1 fruit fly cellular context compared by ENCODE assay signal in genomic region chrX:2141854-2142216, dm6.
A peak's percentile ranks its signal among the peaks of the same experiment; 100 is the strongest.
TF ChIP-seq lines count a peak whose summit lies in the region.

No protein-coding gene starts in this region.

TF ChIP-seq in whole organism, embryonic, 481 proteins besides CTCF, POLR2A, EP300 and RAD21 (continued from another document):
- peak; percentile 40; the same call in 1 of the 3 replicates for TF ChIP-seq dysf (GFP tag; IDR thresholded peaks at IDR 0.05; lab: Robert Waterston, UW)
- TF ChIP-seq vvl (GFP tag; IDR thresholded peaks at IDR 0.05; lab: Robert Waterston, UW) = peak; percentile 64
- TF ChIP-seq CG3163 (GFP tag; optimal IDR thresholded peaks at IDR 0.05; lab: Kevin White, UChicago) = no peak
- peak; percentile 55 for TF ChIP-seq CG34376 (GFP tag; optimal IDR thresholded peaks at IDR 0.05; lab: Kevin White, UChicago)
- peak; percentile 84 for TF ChIP-seq CG7928 (GFP tag; optimal IDR thresholded peaks at IDR 0.05; lab: Kevin White, UChicago)
- peak; percentile 71 for TF ChIP-seq fd64A (GFP tag; optimal IDR thresholded peaks at IDR 0.05; lab: Kevin White, UChicago)
- peak; percentile 51 for TF ChIP-seq CG7839 (tag; optimal IDR thresholded peaks at IDR 0.05; lab: Kevin White, UChicago)
- peak; percentile 38; the same call in 1 of the 2 replicates for TF ChIP-seq lmd (GFP tag; IDR thresholded peaks at IDR 0.05; lab: Robert Waterston, UW)
- TF ChIP-seq CG11247 (GFP tag; IDR thresholded peaks at IDR 0.05; lab: Robert Waterston, UW) = no peak
- TF ChIP-seq Dfd (GFP tag; optimal IDR thresholded peaks at IDR 0.05; lab: Kevin White, UChicago) = no peak
- no peak for TF ChIP-seq fu2 (GFP tag; optimal IDR thresholded peaks at IDR 0.05; lab: Kevin White, UChicago)
- TF ChIP-seq pfk (GFP tag; optimal IDR thresholded peaks at IDR 0.05; lab: Kevin White, UChicago) = peak; percentile 28
- no peak for TF ChIP-seq emc (GFP tag; optimal IDR thresholded peaks at IDR 0.05; lab: Kevin White, UChicago)
- TF ChIP-seq Fer3 (tag; optimal IDR thresholded peaks at IDR 0.05; lab: Kevin White, UChicago) = peak; percentile 57
- TF ChIP-seq MTF-1 (GFP tag; optimal IDR thresholded peaks at IDR 0.05; lab: Kevin White, UChicago; ENCODE audit: borderline replicate concordance) = peak; percentile 77
- TF ChIP-seq CG4730 (GFP tag; IDR thresholded peaks at IDR 0.05; lab: Robert Waterston, UW) = 0 out of 2 replicates have a peak, but pooled peaks have one; percentile 22
- no peak for TF ChIP-seq jumu (GFP tag; optimal IDR thresholded peaks at IDR 0.05; lab: Kevin White, UChicago)
- no peak for TF ChIP-seq pzg (GFP tag; optimal IDR thresholded peaks at IDR 0.05; lab: Kevin White, UChicago)
- TF ChIP-seq ro (GFP tag; IDR thresholded peaks at IDR 0.05; lab: Robert Waterston, UW) = no peak
- TF ChIP-seq br (optimal IDR thresholded peaks at IDR 0.05; lab: Kevin White, UChicago) = no peak
- TF ChIP-seq NK7.1 (GFP tag; optimal IDR thresholded peaks at IDR 0.05; lab: Kevin White, UChicago) = no peak
- peak; percentile 21 for TF ChIP-seq Mad (GFP tag; optimal IDR thresholded peaks at IDR 0.05; lab: Kevin White, UChicago)
- no peak for TF ChIP-seq wdn (GFP tag; IDR thresholded peaks at IDR 0.05; lab: Robert Waterston, UW)
- TF ChIP-seq CG10431 (GFP tag; optimal IDR thresholded peaks at IDR 0.05; lab: Kevin White, UChicago) = peak; percentile 56
- peak; percentile 71 for TF ChIP-seq odd (GFP tag; optimal IDR thresholded peaks at IDR 0.05; lab: Kevin White, UChicago)
- TF ChIP-seq cato (GFP tag; optimal IDR thresholded peaks at IDR 0.05; lab: Kevin White, UChicago; ENCODE audit: borderline replicate concordance) = no peak
- peak; percentile 13 for TF ChIP-seq az2 (GFP tag; optimal IDR thresholded peaks at IDR 0.05; lab: Kevin White, UChicago)
- TF ChIP-seq CG9437 (GFP tag; optimal IDR thresholded peaks at IDR 0.05; lab: Kevin White, UChicago) = peak; percentile 73
- no peak for TF ChIP-seq pan (optimal IDR thresholded peaks at IDR 0.05; lab: Kevin White, UChicago)
- TF ChIP-seq pan (GFP tag; optimal IDR thresholded peaks at IDR 0.05 in 1 of 2, IDR thresholded peaks at IDR 0.05 in 1 of 2) = peak in 1 of 2 experiments; percentile 64
- TF ChIP-seq CG8478 (optimal IDR thresholded peaks at IDR 0.05; lab: Kevin White, UChicago) = no peak
- TF ChIP-seq CG1233 (GFP tag; optimal IDR thresholded peaks at IDR 0.05; lab: Kevin White, UChicago) = peak; percentile 60
- TF ChIP-seq CG12942 (GFP tag; optimal IDR thresholded peaks at IDR 0.05; lab: Kevin White, UChicago) = no peak
- TF ChIP-seq CG15073 (GFP tag; optimal IDR thresholded peaks at IDR 0.05; lab: Kevin White, UChicago) = no peak
- TF ChIP-seq CG10267 (tag; optimal IDR thresholded peaks at IDR 0.05; lab: Kevin White, UChicago) = peak; percentile 24
- no peak for TF ChIP-seq CG10565 (GFP tag; optimal IDR thresholded peaks at IDR 0.05; lab: Kevin White, UChicago)
- no peak for TF ChIP-seq da (GFP tag; optimal IDR thresholded peaks at IDR 0.05; lab: Kevin White, UChicago)
- TF ChIP-seq CG7556 (GFP tag; optimal IDR thresholded peaks at IDR 0.05; lab: Kevin White, UChicago) = peak; percentile 52
- no peak for TF ChIP-seq danr (GFP tag; IDR thresholded peaks at IDR 0.05; lab: Robert Waterston, UW)
- no peak for TF ChIP-seq Optix (GFP tag; IDR thresholded peaks at IDR 0.05; lab: Robert Waterston, UW)
- TF ChIP-seq CG8281 (tag; optimal IDR thresholded peaks at IDR 0.05; lab: Kevin White, UChicago) = peak; percentile 33
- no peak for TF ChIP-seq en (GFP tag; optimal IDR thresholded peaks at IDR 0.05; lab: Kevin White, UChicago)
- TF ChIP-seq CG11560 (tag; IDR thresholded peaks at IDR 0.05; lab: Robert Waterston, UW) = no peak
- no peak for TF ChIP-seq CG14965 (GFP tag; optimal IDR thresholded peaks at IDR 0.05; lab: Kevin White, UChicago; ENCODE audit: borderline replicate concordance)
- peak; percentile 44; the same call in 1 of the 2 replicates for TF ChIP-seq CG14014 (GFP tag; IDR thresholded peaks at IDR 0.05; lab: Robert Waterston, UW)
- TF ChIP-seq gce (GFP tag; IDR thresholded peaks at IDR 0.05; lab: Robert Waterston, UW) = peak; percentile 8; the same call in 1 of the 3 replicates
- TF ChIP-seq CG32767 (GFP tag; IDR thresholded peaks at IDR 0.05; lab: Robert Waterston, UW) = no peak
- TF ChIP-seq ase (GFP tag; IDR thresholded peaks at IDR 0.05; lab: Robert Waterston, UW) = no peak; the same call in 2 of the 3 replicates
- TF ChIP-seq CG18011 (GFP tag; optimal IDR thresholded peaks at IDR 0.05; lab: Kevin White, UChicago) = no peak
- peak; percentile 63 for TF ChIP-seq BtbVII (GFP tag; optimal IDR thresholded peaks at IDR 0.05; lab: Kevin White, UChicago)
- TF ChIP-seq CG6272 (GFP tag; IDR thresholded peaks at IDR 0.05; lab: Robert Waterston, UW) = no peak
- peak; percentile 48 for TF ChIP-seq CG11723 (GFP tag; optimal IDR thresholded peaks at IDR 0.05; lab: Kevin White, UChicago)
- TF ChIP-seq Ets97D (GFP tag; optimal IDR thresholded peaks at IDR 0.05; lab: Kevin White, UChicago) = no peak
- peak; percentile 28 for TF ChIP-seq Max (GFP tag; optimal IDR thresholded peaks at IDR 0.05; lab: Kevin White, UChicago)
- TF ChIP-seq disco-r (GFP tag; optimal IDR thresholded peaks at IDR 0.05; lab: Kevin White, UChicago) = no peak
- no peak for TF ChIP-seq pnt (GFP tag; optimal IDR thresholded peaks at IDR 0.05; lab: Kevin White, UChicago)
- TF ChIP-seq sim (GFP tag; IDR thresholded peaks at IDR 0.05; lab: Robert Waterston, UW) = no peak
- TF ChIP-seq croc (GFP tag; conservative IDR thresholded peaks at IDR 0.05; lab: Robert Waterston, UW) = no peak
- no peak for TF ChIP-seq chif (GFP tag; optimal IDR thresholded peaks at IDR 0.05; lab: Kevin White, UChicago)
- no peak for TF ChIP-seq CG17829 (tag; optimal IDR thresholded peaks at IDR 0.05; lab: Kevin White, UChicago)
- TF ChIP-seq oc (tag; optimal IDR thresholded peaks at IDR 0.05; lab: Kevin White, UChicago) = no peak
- TF ChIP-seq grn (GFP tag; optimal IDR thresholded peaks at IDR 0.05; lab: Kevin White, UChicago) = peak; percentile 72
- TF ChIP-seq CG14710 (tag; optimal IDR thresholded peaks at IDR 0.05; lab: Kevin White, UChicago) = peak; percentile 0
- no peak for TF ChIP-seq trh (GFP tag; optimal IDR thresholded peaks at IDR 0.05; lab: Kevin White, UChicago)
- TF ChIP-seq B-H2 (GFP tag; optimal IDR thresholded peaks at IDR 0.05; lab: Kevin White, UChicago) = peak; percentile 32
- no peak for TF ChIP-seq Trl (optimal IDR thresholded peaks at IDR 0.05; lab: Kevin White, UChicago)
- TF ChIP-seq Trl (GFP tag; optimal IDR thresholded peaks at IDR 0.05; lab: Kevin White, UChicago) = peak; percentile 43
- TF ChIP-seq tio (GFP tag; optimal IDR thresholded peaks at IDR 0.05; lab: Kevin White, UChicago) = no peak
- TF ChIP-seq Dref (GFP tag; IDR thresholded peaks at IDR 0.05; lab: Robert Waterston, UW) = no peak
- TF ChIP-seq CG15479 (GFP tag; optimal IDR thresholded peaks at IDR 0.05; lab: Kevin White, UChicago) = no peak
- TF ChIP-seq run (tag; optimal IDR thresholded peaks at IDR 0.05; lab: Kevin White, UChicago) = no peak
- no peak for TF ChIP-seq CG16813 (GFP tag; IDR thresholded peaks at IDR 0.05; lab: Robert Waterston, UW; ENCODE audit: partially characterized antibody)
- peak; percentile 27 for TF ChIP-seq phol (tag; optimal IDR thresholded peaks at IDR 0.05; lab: Kevin White, UChicago)
- TF ChIP-seq caup (GFP tag; optimal IDR thresholded peaks at IDR 0.05; lab: Kevin White, UChicago; ENCODE audit: severe bottlenecking) = peak; percentile 64
- TF ChIP-seq Usf (GFP tag; optimal IDR thresholded peaks at IDR 0.05; lab: Kevin White, UChicago) = no peak
- TF ChIP-seq btn (GFP tag; optimal IDR thresholded peaks at IDR 0.05; lab: Kevin White, UChicago) = no peak
- peak; percentile 38 for TF ChIP-seq kni (GFP tag; optimal IDR thresholded peaks at IDR 0.05; lab: Kevin White, UChicago)
- TF ChIP-seq slbo (GFP tag; IDR thresholded peaks at IDR 0.05; lab: Robert Waterston, UW) = peak; percentile 56; the same call in 1 of the 2 replicates
- TF ChIP-seq unpg (GFP tag; optimal IDR thresholded peaks at IDR 0.05; lab: Kevin White, UChicago) = peak; percentile 33
- no peak for TF ChIP-seq Elba2 (GFP tag; optimal IDR thresholded peaks at IDR 0.05; lab: Kevin White, UChicago)
- no peak for TF ChIP-seq gsb-n (tag; optimal IDR thresholded peaks at IDR 0.05; lab: Kevin White, UChicago)
- no peak for TF ChIP-seq rib (GFP tag; IDR thresholded peaks at IDR 0.05; lab: Robert Waterston, UW)
- peak; percentile 19 for TF ChIP-seq CG13775 (GFP tag; optimal IDR thresholded peaks at IDR 0.05; lab: Kevin White, UChicago)
- TF ChIP-seq CG9876 (GFP tag; optimal IDR thresholded peaks at IDR 0.05; lab: Kevin White, UChicago) = no peak
- TF ChIP-seq CG12236 (GFP tag; optimal IDR thresholded peaks at IDR 0.05; lab: Kevin White, UChicago) = no peak
- no peak for TF ChIP-seq tup (GFP tag; optimal IDR thresholded peaks at IDR 0.05; lab: Kevin White, UChicago)
- no peak for TF ChIP-seq Sry-β (GFP tag; optimal IDR thresholded peaks at IDR 0.05; lab: Kevin White, UChicago)
- no peak for TF ChIP-seq hbn (GFP tag; IDR thresholded peaks at IDR 0.05; lab: Robert Waterston, UW; ENCODE audit: partially characterized antibody)
- peak; percentile 87 for TF ChIP-seq Awh (GFP tag; IDR thresholded peaks at IDR 0.05; lab: Robert Waterston, UW)
- no peak for TF ChIP-seq Dp (GFP tag; optimal IDR thresholded peaks at IDR 0.05; lab: Kevin White, UChicago)
- TF ChIP-seq sqz (GFP tag; optimal IDR thresholded peaks at IDR 0.05; lab: Kevin White, UChicago) = peak; percentile 43
- no peak for TF ChIP-seq hkb (optimal IDR thresholded peaks at IDR 0.05; lab: Kevin White, UChicago)
- TF ChIP-seq hkb (GFP tag; IDR thresholded peaks at IDR 0.05; lab: Robert Waterston, UW) = peak; percentile 48
- TF ChIP-seq bigmax (GFP tag; optimal IDR thresholded peaks at IDR 0.05; lab: Kevin White, UChicago) = no peak
- TF ChIP-seq CG6175 (GFP tag; IDR thresholded peaks at IDR 0.05; lab: Robert Waterston, UW) = no peak
- peak; percentile 57 for TF ChIP-seq HHEX (GFP tag; optimal IDR thresholded peaks at IDR 0.05; lab: Kevin White, UChicago)
- TF ChIP-seq Nf-YA (GFP tag; IDR thresholded peaks at IDR 0.05; lab: Robert Waterston, UW) = no peak
- TF ChIP-seq CG33213 (GFP tag; optimal IDR thresholded peaks at IDR 0.05; lab: Kevin White, UChicago) = peak; percentile 22
- peak; percentile 48; the same call in 1 of the 3 replicates for TF ChIP-seq CG11695 (GFP tag; IDR thresholded peaks at IDR 0.05; lab: Robert Waterston, UW)
- peak; percentile 56 for TF ChIP-seq CG12769 (tag; optimal IDR thresholded peaks at IDR 0.05; lab: Kevin White, UChicago)
- peak; percentile 4 for TF ChIP-seq exex (tag; optimal IDR thresholded peaks at IDR 0.05; lab: Kevin White, UChicago)
- peak; percentile 1 for TF ChIP-seq tx (GFP tag; optimal IDR thresholded peaks at IDR 0.05; lab: Kevin White, UChicago)
- TF ChIP-seq sd (tag; optimal IDR thresholded peaks at IDR 0.05; lab: Kevin White, UChicago) = peak; percentile 46
- peak; percentile 51; the same call in 1 of the 2 replicates for TF ChIP-seq Drgx (GFP tag; IDR thresholded peaks at IDR 0.05; lab: Robert Waterston, UW)
- peak; percentile 3 for TF ChIP-seq slp2 (GFP tag; optimal IDR thresholded peaks at IDR 0.05; lab: Kevin White, UChicago)
- peak; percentile 3 for TF ChIP-seq Hr3 (GFP tag; optimal IDR thresholded peaks at IDR 0.05; lab: Kevin White, UChicago)
- TF ChIP-seq Gug (GFP tag; IDR thresholded peaks at IDR 0.05; lab: Robert Waterston, UW) = no peak
- peak; percentile 30 for TF ChIP-seq CG5180 (GFP tag; optimal IDR thresholded peaks at IDR 0.05; lab: Kevin White, UChicago)
- TF ChIP-seq Rx (GFP tag; IDR thresholded peaks at IDR 0.05; lab: Robert Waterston, UW) = no peak
- no peak for TF ChIP-seq CG2116 (GFP tag; optimal IDR thresholded peaks at IDR 0.05; lab: Kevin White, UChicago)
